Worm (Caenorhabditis elegans) whole organism, L4 larva: Measurements from ENCODE around the gene str-264.

Experiments used
- F10B5.3 ChIP-seq: sonication (generic microtip); optimal IDR thresholded peaks from 2 replicates; lab custom pipeline; 2016; ENCODE audit warnings: mild to moderate bottlenecking, missing genetic modification characterization, missing compliant biosample characterization
- F37D6.2 ChIP-seq: sonication (generic microtip); optimal IDR thresholded peaks from 2 replicates; lab custom pipeline; 2016; ENCODE audit warnings: mild to moderate bottlenecking, missing genetic modification characterization, missing compliant biosample characterization
- F49E8.2 ChIP-seq: sonication (generic microtip); optimal IDR thresholded peaks from 2 replicates; lab custom pipeline; 2016; ENCODE audit warnings: missing compliant biosample characterization, mild to moderate bottlenecking, missing genetic modification characterization, borderline replicate concordance
- T26A8.4 ChIP-seq: fragments of 200-800 bp; sonication (Bioruptor generic); IDR thresholded peaks from 2 replicates; pipeline ENCODE4 v1.3.6; 2022; ENCODE audit warnings: missing genetic modification characterization, missing compliant biosample characterization
- Y105C5A.15 ChIP-seq: fragments of 200-800 bp; sonication (Bioruptor generic); IDR thresholded peaks from 2 replicates; pipeline ENCODE4 v1.3.6; 2022; ENCODE audit warnings: missing genetic modification characterization, missing compliant biosample characterization
- Y48G9A.11 ChIP-seq: fragments of 200-800 bp; sonication (Bioruptor generic); IDR thresholded peaks from 2 replicates; pipeline ENCODE4 v1.3.6; 2022; ENCODE audit warnings: missing genetic modification reagents, missing genetic modification characterization, missing compliant biosample characterization
- Y5F2A.4 ChIP-seq: fragments of 200-800 bp; sonication (Bioruptor generic); optimal IDR thresholded peaks from 2 replicates; lab custom pipeline; 2018; ENCODE audit warnings: mild to moderate bottlenecking, missing genetic modification characterization, missing compliant biosample characterization
- ZK546.5 ChIP-seq, 2 experiments: sonication (generic microtip); optimal IDR thresholded peaks; 2 replicates each; lab custom pipeline; 2017; ENCODE audit warnings: missing biosample characterization in 2 of 2, missing genetic modification characterization in 2 of 2
- aha-1 ChIP-seq: fragments of 150-350 bp; peaks from one replicate; lab custom pipeline; 2014; ENCODE audit warnings: missing biosample characterization, missing genetic modification characterization
- arid-1 ChIP-seq: fragments of 200-800 bp; sonication (Bioruptor generic); conservative IDR thresholded peaks from 2 replicates; pipeline ENCODE4 v1.3.6; 2022; ENCODE audit warnings: missing genetic modification reagents, missing genetic modification characterization, missing compliant biosample characterization
- attf-4 ChIP-seq: sonication (generic microtip); optimal IDR thresholded peaks from 3 replicates; lab custom pipeline; 2017; ENCODE audit warnings: missing biosample characterization, missing genetic modification characterization
- ceh-28 ChIP-seq: fragments of 150-350 bp; optimal IDR thresholded peaks from 2 replicates; lab custom pipeline; 2014; ENCODE audit warnings: missing biosample characterization, missing genetic modification reagents, missing genetic modification characterization
- ceh-62 ChIP-seq: sonication (generic microtip); optimal IDR thresholded peaks from 2 replicates; lab custom pipeline; 2017; ENCODE audit warnings: missing biosample characterization, missing genetic modification characterization
- daf-19 ChIP-seq: fragments of 200-800 bp; sonication (Bioruptor generic); conservative IDR thresholded peaks from 2 replicates; pipeline ENCODE4 v1.3.6; 2022; ENCODE audit warnings: missing genetic modification characterization, missing compliant biosample characterization
- daf-8 ChIP-seq: fragments of 200-800 bp; sonication (Bioruptor generic); IDR thresholded peaks from 2 replicates; pipeline ENCODE4 v1.3.6; 2022; ENCODE audit warnings: missing genetic modification characterization, missing compliant biosample characterization
- dmd-6 ChIP-seq: fragments of 200-800 bp; sonication (Bioruptor generic); IDR thresholded peaks from 2 replicates; pipeline ENCODE4 v1.3.6; 2022; ENCODE audit warnings: missing genetic modification reagents, missing genetic modification characterization, missing compliant biosample characterization
- dmd-8 ChIP-seq: fragments of 200-800 bp; sonication (Bioruptor generic); IDR thresholded peaks from 2 replicates; pipeline ENCODE4 v1.3.6; 2022; ENCODE audit warnings: missing genetic modification characterization, missing compliant biosample characterization
- duxl-1 ChIP-seq: sonication (generic microtip); optimal IDR thresholded peaks from 2 replicates; lab custom pipeline; 2016; ENCODE audit warnings: mild to moderate bottlenecking, missing genetic modification characterization, moderate library complexity, missing compliant biosample characterization; ENCODE audit not compliant: poor library complexity
- dve-1 ChIP-seq: sonication (generic microtip); optimal IDR thresholded peaks from 2 replicates; lab custom pipeline; 2017; ENCODE audit warnings: antibody characterized with exemption, mild to moderate bottlenecking, missing genetic modification characterization, missing compliant biosample characterization; ENCODE audit not compliant: insufficient read depth
- egl-43 ChIP-seq: fragments of 200-800 bp; sonication (Bioruptor generic); IDR thresholded peaks from 2 replicates; pipeline ENCODE4 v1.3.6; 2022; ENCODE audit warnings: missing genetic modification reagents, missing genetic modification characterization, missing compliant biosample characterization
- hmg-1.1 ChIP-seq: fragments of 200-800 bp; sonication (Bioruptor generic); IDR thresholded peaks from 2 replicates; pipeline ENCODE4 v1.3.6; 2022; ENCODE audit warnings: missing genetic modification reagents, missing genetic modification characterization, missing compliant biosample characterization
- jun-1 ChIP-seq: fragments of 150-350 bp; optimal IDR thresholded peaks from 2 replicates; lab custom pipeline; 2014; ENCODE audit warnings: missing biosample characterization, missing genetic modification reagents, missing genetic modification characterization
- lin-13 ChIP-seq: fragments of 150-350 bp; optimal IDR thresholded peaks from 2 replicates; lab custom pipeline; 2014; ENCODE audit warnings: missing biosample characterization, missing genetic modification reagents, missing genetic modification characterization
- lin-38 ChIP-seq: fragments of 200-800 bp; sonication (Bioruptor generic); IDR thresholded peaks from 2 replicates; pipeline ENCODE4 v1.3.6; 2022; ENCODE audit warnings: missing genetic modification reagents, missing genetic modification characterization, missing compliant biosample characterization
- lir-3 ChIP-seq: sonication (generic microtip); optimal IDR thresholded peaks from 2 replicates; lab custom pipeline; 2016; ENCODE audit warnings: mild to moderate bottlenecking, missing genetic modification characterization, missing compliant biosample characterization
- lsy-2 ChIP-seq, 2 experiments: fragments of 150-350 bp in 1 of 2; sonication (generic microtip) in 1 of 2; optimal IDR thresholded peaks; 2 replicates each; lab custom pipeline; 2014 to 2017; ENCODE audit warnings: missing biosample characterization in 2 of 2, missing genetic modification characterization in 2 of 2
- madf-5 ChIP-seq, 2 experiments: fragments of 200-800 bp; sonication (Bioruptor generic); IDR thresholded peaks; 2 replicates each; pipeline ENCODE4 v1.3.6; 2022; ENCODE audit warnings: missing compliant biosample characterization in 2 of 2, missing genetic modification characterization in 2 of 2
- mdl-1 ChIP-seq, 2 experiments: fragments of 150-350 bp in 1 of 2; sonication (generic microtip) in 1 of 2; optimal IDR thresholded peaks; 2 replicates each; lab custom pipeline; 2014 to 2017; ENCODE audit warnings: missing biosample characterization in 2 of 2, missing genetic modification characterization in 2 of 2
- mdt-29 ChIP-seq: fragments of 200-800 bp; sonication (Bioruptor generic); IDR thresholded peaks from 2 replicates; pipeline ENCODE4 v1.3.6; 2022; ENCODE audit warnings: missing genetic modification reagents, missing genetic modification characterization, missing compliant biosample characterization
- nhr-25 ChIP-seq: sonication (generic microtip); optimal IDR thresholded peaks from 2 replicates; lab custom pipeline; 2017; ENCODE audit warnings: missing genetic modification characterization, mild to moderate bottlenecking, missing compliant biosample characterization, antibody characterized with exemption, moderate library complexity, borderline replicate concordance; ENCODE audit not compliant: insufficient read depth
- nhr-42 ChIP-seq: fragments of 200-800 bp; sonication (Bioruptor generic); IDR thresholded peaks from 2 replicates; pipeline ENCODE4 v1.3.6; 2022; ENCODE audit warnings: missing genetic modification characterization, missing compliant biosample characterization
- nhr-76 ChIP-seq: fragments of 150-350 bp; optimal IDR thresholded peaks from 2 replicates; lab custom pipeline; 2014; ENCODE audit warnings: missing biosample characterization, missing genetic modification characterization
- php-3 ChIP-seq: fragments of 200-800 bp; sonication (Bioruptor generic); IDR thresholded peaks from 2 replicates; pipeline ENCODE4 v1.3.6; 2022; ENCODE audit warnings: missing genetic modification reagents, missing genetic modification characterization, missing compliant biosample characterization
- pqm-1 ChIP-seq: sonication (generic microtip); optimal IDR thresholded peaks from 2 replicates; lab custom pipeline; 2017; ENCODE audit warnings: missing biosample characterization, missing genetic modification characterization
- rbr-2 ChIP-seq: sonication (generic microtip); optimal IDR thresholded peaks from 2 replicates; lab custom pipeline; 2016; ENCODE audit warnings: missing genotype, missing genetic modification characterization, missing compliant biosample characterization
- set-16 ChIP-seq: fragments of 200-800 bp; sonication (Bioruptor generic); IDR thresholded peaks from 2 replicates; pipeline ENCODE4 v1.3.6; 2022; ENCODE audit warnings: missing genetic modification reagents, missing genetic modification characterization, missing compliant biosample characterization
- skn-1 ChIP-seq: fragments of 150-350 bp; optimal IDR thresholded peaks from 2 replicates; lab custom pipeline; 2014; ENCODE audit warnings: missing biosample characterization, missing genetic modification characterization
- snpc-1.2 ChIP-seq: fragments of 200-800 bp; sonication (Bioruptor generic); IDR thresholded peaks from 2 replicates; pipeline ENCODE4 v1.3.6; 2022; ENCODE audit warnings: missing genetic modification reagents, missing genetic modification characterization, missing compliant biosample characterization
- spr-1 ChIP-seq: sonication (generic microtip); optimal IDR thresholded peaks from 2 replicates; lab custom pipeline; 2016; ENCODE audit warnings: mild to moderate bottlenecking, missing genetic modification characterization, missing compliant biosample characterization
- spr-3 ChIP-seq: fragments of 200-800 bp; sonication (Bioruptor generic); optimal IDR thresholded peaks from 2 replicates; lab custom pipeline; 2018; ENCODE audit warnings: mild to moderate bottlenecking, missing genetic modification characterization, missing compliant biosample characterization
- unc-62 ChIP-seq, 3 experiments: fragments of 150-350 bp in 1 of 3; sonication (generic microtip); optimal IDR thresholded peaks in 2 of 3; peaks in 1 of 3; 1 replicate in 1 of 3; 2 replicates in 2 of 3; lab custom pipeline; 2014 to 2017; ENCODE audit warnings: missing biosample characterization in 3 of 3, missing genetic modification characterization in 3 of 3, missing genetic modification reagents in 3 of 3, missing genotype in 1 of 3
- vab-7 ChIP-seq: fragments of 200-800 bp; sonication (Bioruptor generic); IDR thresholded peaks from 2 replicates; pipeline ENCODE4 v1.3.6; 2022; ENCODE audit warnings: missing genetic modification reagents, missing genetic modification characterization, missing compliant biosample characterization
- zfp-2 ChIP-seq: sonication (generic microtip); optimal IDR thresholded peaks from 2 replicates; lab custom pipeline; 2016; ENCODE audit warnings: mild to moderate bottlenecking, missing genetic modification characterization, missing compliant biosample characterization
- zfp-3 ChIP-seq: fragments of 200-800 bp; sonication (Bioruptor generic); conservative IDR thresholded peaks from 2 replicates; pipeline ENCODE4 v1.3.6; 2022; ENCODE audit warnings: missing genetic modification reagents, missing genetic modification characterization, missing compliant biosample characterization
- zip-11 ChIP-seq: fragments of 200-800 bp; sonication (Bioruptor generic); IDR thresholded peaks from 2 replicates; pipeline ENCODE4 v1.3.6; 2022; ENCODE audit warnings: missing genetic modification characterization, missing compliant biosample characterization
- zip-2 ChIP-seq: fragments of 150-350 bp; optimal IDR thresholded peaks from 2 replicates; lab custom pipeline; 2014; ENCODE audit warnings: missing biosample characterization, missing genetic modification characterization

str-264 gene

DNA sequence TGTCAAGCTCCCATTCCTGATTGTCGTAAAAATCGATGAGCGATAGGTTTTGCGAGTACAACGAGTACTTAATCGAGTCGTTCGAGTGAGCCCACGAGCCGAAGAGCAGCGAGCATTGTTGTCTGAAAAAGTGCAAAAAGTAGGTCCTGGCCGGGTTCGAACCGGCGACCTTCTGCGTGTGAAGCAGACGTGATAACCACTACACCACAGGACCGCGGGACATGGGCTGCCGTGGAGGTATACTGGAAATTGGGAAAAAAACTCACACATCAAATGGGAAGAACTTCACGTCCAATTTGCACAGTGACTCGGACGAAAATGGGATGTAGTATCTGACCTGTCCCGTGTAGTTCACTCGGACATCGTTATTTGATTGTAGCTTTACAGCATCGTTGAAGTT lies 22.9 kb upstream of the str-264 start (continued):
- 0 out of 2 replicates have a peak, but pooled peaks have one; percentile 19 for TF ChIP-seq Y105C5A.15
- TF ChIP-seq snpc-1.2 (GFP tag; lab: Robert Waterston, UW), result no peak
- TF ChIP-seq rbr-2, result no peak
- 0 out of 4 replicates have a peak, but pooled peaks of 1 of the 2 experiments have one; percentile 54 for TF ChIP-seq madf-5 (GFP tag; IDR thresholded peaks at IDR 0.05; lab: Robert Waterston, UW)
- TF ChIP-seq mdl-1 (tag; optimal IDR thresholded peaks at IDR 0.05; lab: Kevin White, UChicago), result no peak
- peak in 1 of 2 experiments; percentile 31 for TF ChIP-seq unc-62 (GFP tag; optimal IDR thresholded peaks at IDR 0.05 in 1 of 2; lab: Kevin White, UChicago)
- TF ChIP-seq unc-62 (tag; optimal IDR thresholded peaks at IDR 0.05; lab: Kevin White, UChicago), result no peak
- no peak for TF ChIP-seq dmd-8 (GFP tag; lab: Robert Waterston, UW)
- no peak for TF ChIP-seq spr-3
- no peak for TF ChIP-seq mdt-29 (GFP tag; lab: Robert Waterston, UW)
- peak; percentile 59 for TF ChIP-seq vab-7 (GFP tag; lab: Robert Waterston, UW)
- peak; percentile 77 for TF ChIP-seq egl-43 (GFP tag; lab: Robert Waterston, UW)
- TF ChIP-seq zip-11 (GFP tag; lab: Robert Waterston, UW), result no peak
- TF ChIP-seq daf-8 (GFP tag; lab: Robert Waterston, UW), result no peak
- TF ChIP-seq nhr-76 (tag; lab: Kevin White, UChicago), result no peak
- no peak for TF ChIP-seq lir-3 (tag; lab: Kevin White, UChicago)
- TF ChIP-seq hmg-1.1, result peak; percentile 57; the same call in 1 of the 2 replicates

DNA sequence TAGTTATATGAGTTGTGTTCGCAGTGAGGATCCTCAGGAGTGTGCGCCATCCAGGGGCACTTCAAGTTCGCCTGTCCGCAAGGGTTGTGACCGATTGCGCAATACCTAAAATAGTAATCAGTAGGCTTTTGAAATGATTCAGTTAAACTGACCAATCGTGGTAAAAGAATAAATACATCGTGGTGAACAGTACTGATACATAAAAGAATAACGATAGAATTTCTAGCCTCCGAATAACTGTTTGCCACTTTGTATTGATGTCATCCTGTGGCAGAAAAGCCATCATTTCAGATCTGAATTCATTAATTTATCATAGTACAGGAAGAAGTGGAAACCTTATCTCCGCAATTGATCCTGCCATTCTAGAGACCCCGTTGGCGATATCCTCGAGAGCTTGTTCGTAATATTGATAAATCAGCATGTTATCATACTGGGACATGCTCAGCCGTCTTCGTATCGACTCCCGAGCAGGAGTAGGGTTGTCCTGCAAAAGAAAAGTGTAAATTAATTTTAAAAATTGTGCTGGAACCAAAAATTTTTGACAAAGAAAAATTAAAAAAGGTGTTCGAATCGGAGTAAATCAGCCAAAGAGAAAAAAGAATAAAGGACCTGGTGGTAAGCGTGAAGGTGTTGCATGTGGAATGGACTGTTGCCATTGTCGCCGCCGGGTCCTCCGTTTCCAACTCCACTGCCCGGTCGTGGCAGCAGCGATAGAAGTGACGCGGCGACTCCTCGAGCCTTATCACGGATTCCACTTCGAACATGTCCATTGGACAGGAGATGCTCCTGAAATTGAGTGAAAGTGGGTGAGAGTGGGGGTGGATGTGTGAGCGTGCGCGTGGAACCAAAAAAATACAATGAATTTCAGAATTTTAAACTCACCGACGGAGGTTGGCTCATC lies 20.7 kb upstream of the str-264 start:
- TF ChIP-seq F10B5.3 (tag; lab: Kevin White, UChicago), result peak; percentile 17
- TF ChIP-seq ceh-28 (tag; lab: Kevin White, UChicago), result no peak
- TF ChIP-seq Y48G9A.11 (GFP tag; lab: Robert Waterston, UW), result peak; percentile 50; the same call in 1 of the 2 replicates
- no peak for TF ChIP-seq pqm-1 (tag; lab: Kevin White, UChicago)
- 0 out of 2 replicates have a peak, but pooled peaks have one; percentile 40 for TF ChIP-seq nhr-42
- TF ChIP-seq unc-62 (GFP tag; optimal IDR thresholded peaks at IDR 0.05 in 1 of 2; lab: Kevin White, UChicago), result peak in 1 of 2 experiments; percentile 49
- no peak for TF ChIP-seq unc-62 (tag; optimal IDR thresholded peaks at IDR 0.05; lab: Kevin White, UChicago)
- no peak for TF ChIP-seq dve-1 (tag; lab: Kevin White, UChicago)
- TF ChIP-seq lin-13 (GFP tag; lab: Kevin White, UChicago), result no peak
- TF ChIP-seq T26A8.4 (GFP tag; lab: Robert Waterston, UW), result no peak
- no peak for TF ChIP-seq attf-4 (tag; lab: Kevin White, UChicago)
- TF ChIP-seq F37D6.2 (tag; lab: Kevin White, UChicago), result no peak
- no peak for TF ChIP-seq nhr-25 (tag; lab: Kevin White, UChicago)
- peak; percentile 62 for TF ChIP-seq lin-38 (GFP tag; lab: Robert Waterston, UW)
- no peak for TF ChIP-seq dmd-6 (GFP tag; lab: Robert Waterston, UW)
- no peak for TF ChIP-seq ceh-62 (tag; lab: Kevin White, UChicago)
- no peak for TF ChIP-seq php-3 (GFP tag; lab: Robert Waterston, UW)
- no peak for TF ChIP-seq zfp-3 (GFP tag; lab: Robert Waterston, UW)
- TF ChIP-seq skn-1 (tag; lab: Kevin White, UChicago), result no peak
- TF ChIP-seq spr-1 (tag; lab: Kevin White, UChicago), result no peak
- TF ChIP-seq F49E8.2 (tag; lab: Kevin White, UChicago), result peak; percentile 69
- TF ChIP-seq arid-1 (GFP tag; lab: Robert Waterston, UW), result 0 out of 2 replicates have a peak, but pooled peaks have one; percentile 16
- 0 out of 2 replicates have a peak, but pooled peaks have one; percentile 12 for TF ChIP-seq daf-19 (GFP tag; lab: Robert Waterston, UW)
- TF ChIP-seq set-16 (GFP tag; lab: Robert Waterston, UW), result peak; percentile 53; the same call in 1 of the 2 replicates
- no peak for TF ChIP-seq ZK546.5 (tag; optimal IDR thresholded peaks at IDR 0.05; lab: Kevin White, UChicago)
- no peak for TF ChIP-seq lsy-2 (tag; optimal IDR thresholded peaks at IDR 0.05; lab: Kevin White, UChicago)
- no peak for TF ChIP-seq mdt-29 (GFP tag; lab: Robert Waterston, UW)
- TF ChIP-seq aha-1, result peak; percentile 46
- no peak for TF ChIP-seq Y105C5A.15
- no peak for TF ChIP-seq rbr-2
- peak; percentile 23 for TF ChIP-seq Y5F2A.4
- no peak for TF ChIP-seq zfp-2 (tag; lab: Kevin White, UChicago)
- TF ChIP-seq zip-2, result no peak
- TF ChIP-seq duxl-1 (tag; lab: Kevin White, UChicago), result no peak
- no peak for TF ChIP-seq jun-1 (tag; lab: Kevin White, UChicago)
